Worm (Caenorhabditis elegans): ENCODE data around the gene F47C12.7.

F47C12.7 gene

ce11 chrIV:4024159-4025004 lies 29.1 kb upstream of the F47C12.7 start (continued):
- TF ChIP-seq gei-8 (GFP tag; optimal IDR thresholded peaks at IDR 0.05) = peak; percentile 70
- peak; percentile 79 for TF ChIP-seq pha-4 (GFP tag; IDR thresholded peaks at IDR 0.05)
- TF ChIP-seq pha-4 (tag; optimal IDR thresholded peaks at IDR 0.05) = no peak
- TF ChIP-seq mxl-3 (GFP tag; optimal IDR thresholded peaks at IDR 0.05) = peak; percentile 5
- peak; percentile 80 for TF ChIP-seq mep-1 (tag; optimal IDR thresholded peaks at IDR 0.05)
- TF ChIP-seq set-16 (GFP tag; IDR thresholded peaks at IDR 0.05) = peak; percentile 85
- TF ChIP-seq mes-2 (tag; optimal IDR thresholded peaks at IDR 0.05; ENCODE audit: poor library complexity, severe bottlenecking) = peak; percentile 80
- peak; percentile 84 for TF ChIP-seq nhr-77 (tag; optimal IDR thresholded peaks at IDR 0.05)
- no peak for TF ChIP-seq daf-8 (GFP tag; IDR thresholded peaks at IDR 0.05)
- TF ChIP-seq egl-43 (GFP tag; IDR thresholded peaks at IDR 0.05) = peak; percentile 64; the same call in 1 of the 2 replicates

ce11 chrIV:4021847-4022780 lies 26.8 kb upstream of the F47C12.7 start:
- no peak for TF ChIP-seq dpl-1 (GFP tag; optimal IDR thresholded peaks at IDR 0.05)
- TF ChIP-seq lsy-2 (tag; optimal IDR thresholded peaks at IDR 0.05) = no peak
- TF ChIP-seq nhr-11 (tag; optimal IDR thresholded peaks at IDR 0.05) = peak; percentile 57
- peak; percentile 11 for TF ChIP-seq mes-2 (tag; optimal IDR thresholded peaks at IDR 0.05; ENCODE audit: poor library complexity, severe bottlenecking)
- peak in 1 of 2 experiments; percentile 87 for TF ChIP-seq daf-16 (GFP tag; optimal IDR thresholded peaks at IDR 0.05)
- peak; percentile 79 for TF ChIP-seq daf-16 (tag; optimal IDR thresholded peaks at IDR 0.05)
- TF ChIP-seq nhr-25 (tag; optimal IDR thresholded peaks at IDR 0.05; ENCODE audit: borderline replicate concordance, insufficient read depth) = no peak
- TF ChIP-seq aly-2 (tag; optimal IDR thresholded peaks at IDR 0.05) = no peak
- TF ChIP-seq spr-1 (tag; optimal IDR thresholded peaks at IDR 0.05) = no peak
- peak; percentile 24 for TF ChIP-seq nhr-77 (tag; optimal IDR thresholded peaks at IDR 0.05)
- peak; percentile 1 to 34 for TF ChIP-seq mdl-1 (tag; optimal IDR thresholded peaks at IDR 0.05)
- TF ChIP-seq ceh-28 (tag; optimal IDR thresholded peaks at IDR 0.05) = peak; percentile 5
- TF ChIP-seq ceh-20 (GFP tag; IDR thresholded peaks at IDR 0.05) = peak; percentile 68; the same call in 1 of the 2 replicates
- no peak for TF ChIP-seq tra-1 (GFP tag; IDR thresholded peaks at IDR 0.05)
- TF ChIP-seq daf-12 (tag; optimal IDR thresholded peaks at IDR 0.05) = no peak
- TF ChIP-seq ceh-44 (GFP tag; IDR thresholded peaks at IDR 0.05) = no peak
- peak; percentile 44 for TF ChIP-seq dmd-6 (GFP tag; IDR thresholded peaks at IDR 0.05)
- no peak for TF ChIP-seq ceh-32 (tag; optimal IDR thresholded peaks at IDR 0.05; ENCODE audit: poor library complexity)
- no peak for TF ChIP-seq D1046.2 (GFP tag; IDR thresholded peaks at IDR 0.05)
- no peak for TF ChIP-seq mep-1 (tag; optimal IDR thresholded peaks at IDR 0.05)
- peak; percentile 50 for TF ChIP-seq aha-1 (tag)
- TF ChIP-seq ctbp-1 (GFP tag; IDR thresholded peaks at IDR 0.05) = no peak
- TF ChIP-seq nhr-102 (tag; optimal IDR thresholded peaks at IDR 0.05) = no peak
- no peak for TF ChIP-seq fkh-10 (GFP tag; optimal IDR thresholded peaks at IDR 0.05)
- TF ChIP-seq php-3 (GFP tag; IDR thresholded peaks at IDR 0.05) = peak; percentile 92
- no peak for TF ChIP-seq ztf-7 (tag; optimal IDR thresholded peaks at IDR 0.05)
- no peak for TF ChIP-seq Y5F2A.4 (GFP tag; optimal IDR thresholded peaks at IDR 0.05)
- no peak for TF ChIP-seq mdt-29 (GFP tag; IDR thresholded peaks at IDR 0.05)
- no peak for TF ChIP-seq nhr-42 (GFP tag; IDR thresholded peaks at IDR 0.05)
- TF ChIP-seq F26F4.8 (GFP tag; conservative IDR thresholded peaks at IDR 0.05) = no peak
- TF ChIP-seq F37D6.2 (tag; optimal IDR thresholded peaks at IDR 0.05) = no peak
- TF ChIP-seq hif-1 (tag; optimal IDR thresholded peaks at IDR 0.05) = peak in 1 of 2 experiments; percentile 68
- peak in 1 of 2 experiments; percentile 81 for TF ChIP-seq unc-62 (GFP tag; optimal IDR thresholded peaks at IDR 0.05 in 1 of 2)
- no peak for TF ChIP-seq unc-62 (tag; optimal IDR thresholded peaks at IDR 0.05)
- peak; percentile 50 for TF ChIP-seq dve-1 (tag; optimal IDR thresholded peaks at IDR 0.05; ENCODE audit: insufficient read depth)
- no peak for TF ChIP-seq T26A8.4 (GFP tag; IDR thresholded peaks at IDR 0.05)
- no peak for TF ChIP-seq madf-5 (GFP tag; IDR thresholded peaks at IDR 0.05)
- peak; percentile 31 for TF ChIP-seq pqm-1 (tag; optimal IDR thresholded peaks at IDR 0.05)

Measured in whole organism, L4 larva.